Worm (Caenorhabditis elegans) whole organism, L2 larva: ENCODE measurements around the gene hpo-12.

Experiments
- C34F6.9 ChIP-seq: fragments of 150-350 bp; optimal IDR thresholded peaks from 2 replicates; lab custom pipeline; 2014; ENCODE audit warnings: missing biosample characterization, missing genetic modification characterization
- mdl-1 ChIP-seq, 2 experiments: fragments of 150-350 bp in 1 of 2; sonication (generic microtip) in 1 of 2; optimal IDR thresholded peaks; 2 replicates each; lab custom pipeline; 2017; ENCODE audit warnings: missing biosample characterization in 2 of 2, missing genetic modification characterization in 2 of 2

DNA sequence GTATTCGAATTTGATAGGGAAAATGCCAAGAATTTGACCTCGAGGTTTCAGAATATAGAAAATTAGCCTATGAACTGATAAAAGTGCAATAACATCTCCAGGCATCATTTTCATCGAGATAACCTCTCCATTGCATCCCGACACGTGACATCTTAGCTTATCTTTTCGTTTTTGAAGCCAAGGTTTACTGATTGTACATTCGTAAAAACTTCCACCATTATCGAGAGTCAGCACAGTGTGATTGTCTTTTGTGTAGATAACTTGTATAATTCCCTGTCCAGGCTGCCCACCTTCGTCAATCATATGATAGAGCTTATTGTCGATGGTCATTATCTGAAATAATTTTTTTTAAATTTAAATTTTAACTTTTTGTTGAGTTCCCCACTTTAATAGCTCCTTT lies 8.6 kb upstream of the hpo-12 start:
- TF ChIP-seq C34F6.9 (tag; lab: Kevin White, UChicago) (no peak), mdl-1 (tag; optimal IDR thresholded peaks at IDR 0.05; lab: Kevin White, UChicago) (no peak)
